Worm (Caenorhabditis elegans) whole organism, L4 larva: ENCODE measurements around the gene mec-7.

ENCODE experiments used
- fos-1 ChIP-seq: fragments of 150-350 bp; optimal IDR thresholded peaks from 2 replicates; lab custom pipeline; 2014; ENCODE audit warnings: missing biosample characterization, missing genetic modification characterization
- pha-4 ChIP-seq, 2 experiments: fragments of 150-350 bp in 1 of 2; fragments of 200-800 bp in 1 of 2; sonication (Bioruptor generic) in 1 of 2; IDR thresholded peaks in 1 of 2; optimal IDR thresholded peaks in 1 of 2; 2 replicates each; pipeline versions ENCODE4 v1.3.6 to Lab custom; 2014 to 2022; ENCODE audit warnings: missing genetic modification characterization in 2 of 2, missing genetic modification reagents in 2 of 2, missing biosample characterization in 1 of 2, missing compliant biosample characterization in 1 of 2
- unc-39 ChIP-seq: sonication (generic microtip); optimal IDR thresholded peaks from 2 replicates; lab custom pipeline; 2017; ENCODE audit warnings: missing biosample characterization, missing genetic modification characterization
- unc-62 ChIP-seq, 3 experiments: fragments of 150-350 bp in 1 of 3; sonication (generic microtip); optimal IDR thresholded peaks in 2 of 3; peaks in 1 of 3; 1 replicate in 1 of 3; 2 replicates in 2 of 3; lab custom pipeline; 2014 to 2017; ENCODE audit warnings: missing biosample characterization in 3 of 3, missing genetic modification characterization in 3 of 3, missing genetic modification reagents in 3 of 3, missing genotype in 1 of 3

DNA sequence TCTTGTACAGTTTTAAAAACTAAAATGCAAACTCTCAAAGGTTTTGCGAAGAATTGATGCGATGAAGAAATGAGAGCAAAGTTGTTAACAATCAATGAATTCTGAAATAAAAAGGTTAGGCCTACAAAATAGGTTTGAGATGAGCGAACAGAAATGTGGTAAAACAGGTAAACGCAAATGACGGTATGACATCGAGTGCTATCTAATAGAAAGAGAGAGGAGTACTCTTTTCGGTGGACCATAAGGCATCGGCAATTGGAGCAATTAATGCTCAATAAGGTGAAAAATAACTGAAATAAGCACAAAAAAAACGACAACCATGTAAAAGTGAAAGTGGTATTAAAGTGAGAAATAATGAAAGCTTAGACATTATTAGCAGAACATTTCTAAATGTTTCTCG is 40.3 kb downstream of the mec-7 start, which contains the start of gene set-12:
- TF ChIP-seq pha-4 (GFP tag; IDR thresholded peaks at IDR 0.05; lab: Robert Waterston, UW) = no peak
- no peak for TF ChIP-seq pha-4 (tag; optimal IDR thresholded peaks at IDR 0.05; lab: Kevin White, UChicago)
- no peak for TF ChIP-seq fos-1 (tag; lab: Kevin White, UChicago)
- no peak for TF ChIP-seq unc-39 (tag; lab: Kevin White, UChicago)
- TF ChIP-seq unc-62 (GFP tag; optimal IDR thresholded peaks at IDR 0.05 in 1 of 2; lab: Kevin White, UChicago) = peak in 1 of 2 experiments; percentile 17
- no peak for TF ChIP-seq unc-62 (tag; optimal IDR thresholded peaks at IDR 0.05; lab: Kevin White, UChicago)
